Fruit fly (Drosophila melanogaster): ENCODE measurements around the gene ERp44.
A peak's percentile ranks its signal among the peaks of the same experiment; 100 is the strongest.

The ERp44 gene

dm6 chrX:16335107-16335642 lies 37.7 kb upstream of the ERp44 start (continued):
- TF ChIP-seq NC2β (GFP tag; optimal IDR thresholded peaks at IDR 0.05): peak; percentile 57
- peak; percentile 90 for TF ChIP-seq CG17385 (GFP tag; optimal IDR thresholded peaks at IDR 0.05)
- peak; percentile 37 for TF ChIP-seq pb (GFP tag; optimal IDR thresholded peaks at IDR 0.05)
- no peak for TF ChIP-seq Gsc (GFP tag; IDR thresholded peaks at IDR 0.05)
- TF ChIP-seq lola (GFP tag; optimal IDR thresholded peaks at IDR 0.05): peak in 1 of 3 experiments; percentile 4
- no peak for TF ChIP-seq Stat92E (GFP tag; optimal IDR thresholded peaks at IDR 0.05)
- TF ChIP-seq exex (tag; optimal IDR thresholded peaks at IDR 0.05): peak; percentile 34
- no peak; the same call in 1 of the 2 replicates for TF ChIP-seq Rx (GFP tag; IDR thresholded peaks at IDR 0.05)
- no peak for TF ChIP-seq gfzf (GFP tag; optimal IDR thresholded peaks at IDR 0.05)
- peak; percentile 74 for TF ChIP-seq CG6765 (GFP tag; optimal IDR thresholded peaks at IDR 0.05)
- TF ChIP-seq Hr39 (optimal IDR thresholded peaks at IDR 0.05): no peak
- peak; percentile 75 for TF ChIP-seq bcd (GFP tag; optimal IDR thresholded peaks at IDR 0.05)
- TF ChIP-seq D (optimal IDR thresholded peaks at IDR 0.05): no peak
- TF ChIP-seq D (GFP tag; optimal IDR thresholded peaks at IDR 0.05): peak; percentile 40
- TF ChIP-seq Med (GFP tag): peak; percentile 95
- TF ChIP-seq HmgD (GFP tag; optimal IDR thresholded peaks at IDR 0.05): peak; percentile 6
- TF ChIP-seq CG10321 (GFP tag; IDR thresholded peaks at IDR 0.05): peak; percentile 50; the same call in 1 of the 2 replicates
- TF ChIP-seq hbn (GFP tag; IDR thresholded peaks at IDR 0.05; ENCODE audit: partially characterized antibody): no peak
- TF ChIP-seq E2f1 (GFP tag; IDR thresholded peaks at IDR 0.05): peak; percentile 77
- peak; percentile 52 for TF ChIP-seq Hr3 (GFP tag; optimal IDR thresholded peaks at IDR 0.05)
- peak; percentile 38 for TF ChIP-seq crc (GFP tag; optimal IDR thresholded peaks at IDR 0.05)
- TF ChIP-seq prd (optimal IDR thresholded peaks at IDR 0.05): no peak
- TF ChIP-seq prd (GFP tag; IDR thresholded peaks at IDR 0.05): peak; percentile 78
- TF ChIP-seq BtbVII (GFP tag; optimal IDR thresholded peaks at IDR 0.05): peak; percentile 50
- peak; percentile 11 for TF ChIP-seq CG3065 (GFP tag; optimal IDR thresholded peaks at IDR 0.05)
- peak; percentile 64 for TF ChIP-seq maf-S (GFP tag; optimal IDR thresholded peaks at IDR 0.05)
- peak; percentile 30 for TF ChIP-seq luna (GFP tag; optimal IDR thresholded peaks at IDR 0.05)
- TF ChIP-seq CG34224 (GFP tag; IDR thresholded peaks at IDR 0.05; ENCODE audit: partially characterized antibody): no peak
- TF ChIP-seq CG6813 (GFP tag; optimal IDR thresholded peaks at IDR 0.05): peak; percentile 68
- peak; percentile 60 for TF ChIP-seq Max (GFP tag; optimal IDR thresholded peaks at IDR 0.05)
- TF ChIP-seq CG11093 (GFP tag; IDR thresholded peaks at IDR 0.05): peak; percentile 24; the same call in 1 of the 3 replicates
- no peak for TF ChIP-seq corto (GFP tag; optimal IDR thresholded peaks at IDR 0.05)
- peak; percentile 48 for TF ChIP-seq CG3163 (GFP tag; optimal IDR thresholded peaks at IDR 0.05)
- TF ChIP-seq CG6689 (GFP tag; IDR thresholded peaks at IDR 0.05): peak; percentile 79
- peak; percentile 52 for TF ChIP-seq ssp (GFP tag; IDR thresholded peaks at IDR 0.05)
- peak; percentile 48 for TF ChIP-seq Myb (GFP tag; optimal IDR thresholded peaks at IDR 0.05)
- peak; percentile 64 for TF ChIP-seq CG5953 (GFP tag; IDR thresholded peaks at IDR 0.05)
- TF ChIP-seq emc (GFP tag; optimal IDR thresholded peaks at IDR 0.05): no peak
- peak; percentile 5 for TF ChIP-seq CG8290 (GFP tag; optimal IDR thresholded peaks at IDR 0.05)
- peak in 1 of 2 experiments; percentile 79 for TF ChIP-seq CG8290 (tag; optimal IDR thresholded peaks at IDR 0.05)
- TF ChIP-seq crol (GFP tag; IDR thresholded peaks at IDR 0.05): no peak
- no peak; the same call in none of the 2 replicates for TF ChIP-seq CG9215 (GFP tag; IDR thresholded peaks at IDR 0.05)
- peak; percentile 36 for TF ChIP-seq CG16815 (GFP tag; optimal IDR thresholded peaks at IDR 0.05)
- no peak for TF ChIP-seq pan (optimal IDR thresholded peaks at IDR 0.05)
- TF ChIP-seq pan (GFP tag; optimal IDR thresholded peaks at IDR 0.05 in 1 of 2, IDR thresholded peaks at IDR 0.05 in 1 of 2): peak in 1 of 2 experiments; percentile 83
- no peak for TF ChIP-seq Deaf1 (tag; optimal IDR thresholded peaks at IDR 0.05)
- TF ChIP-seq CG15696 (tag; optimal IDR thresholded peaks at IDR 0.05): peak; percentile 21
- TF ChIP-seq CG9876 (GFP tag; optimal IDR thresholded peaks at IDR 0.05): peak; percentile 23
- peak; percentile 59 for TF ChIP-seq nmo (GFP tag; optimal IDR thresholded peaks at IDR 0.05)
- TF ChIP-seq MBD-R2 (GFP tag; IDR thresholded peaks at IDR 0.05): peak; percentile 71
- peak; percentile 73 for TF ChIP-seq Awh (GFP tag; IDR thresholded peaks at IDR 0.05)
- peak; percentile 75 for TF ChIP-seq Dad (GFP tag; optimal IDR thresholded peaks at IDR 0.05)

Measured in whole organism, embryonic.